Fruit fly (Drosophila melanogaster): ENCODE measurements around the gene CG32719.

DNA sequence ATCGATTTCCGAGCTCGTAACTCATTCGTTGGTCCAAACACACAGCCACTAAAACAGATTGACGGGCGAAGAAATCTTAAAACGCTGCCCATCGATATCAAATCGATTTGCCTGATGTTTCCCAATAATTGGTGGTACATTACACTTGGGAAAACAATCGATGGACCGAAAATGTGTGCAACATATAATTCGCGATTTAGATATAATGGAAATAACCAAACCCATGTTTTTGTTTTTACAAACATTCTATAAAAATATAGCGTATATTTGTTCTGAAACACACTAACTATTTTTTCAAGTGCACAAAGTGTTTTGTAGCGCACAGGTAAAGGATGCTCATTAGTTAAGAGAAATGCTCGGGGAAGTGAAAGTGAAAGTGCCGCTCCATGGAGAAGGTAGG is 4.3 kb upstream of the CG32719 start:
- TF ChIP-seq Myc (optimal IDR thresholded peaks at IDR 0.05), result no peak
- no peak for TF ChIP-seq h (optimal IDR thresholded peaks at IDR 0.05)
- TF ChIP-seq insv (optimal IDR thresholded peaks at IDR 0.05), result no peak
- TF ChIP-seq psq (optimal IDR thresholded peaks at IDR 0.05), result no peak
